Fruit fly (Drosophila melanogaster) whole organism, prepupa: ENCODE measurements around the gene PGRP-LD.

Experiments
- Blimp-1 ChIP-seq: fragments of 200-800 bp; sonication (Bioruptor generic); optimal IDR thresholded peaks from 3 replicates; lab custom pipeline; 2017; ENCODE audit warnings: missing biosample characterization, missing genetic modification characterization, mild to moderate bottlenecking, moderate library complexity, missing genetic modification reagents
- CG10631 ChIP-seq: fragments of 200-800 bp; sonication (Bioruptor generic); optimal IDR thresholded peaks from 2 replicates; lab custom pipeline; 2016; ENCODE audit warnings: missing biosample characterization, missing genetic modification characterization
- CG10669 ChIP-seq: fragments of 200-800 bp; sonication (Bioruptor generic); optimal IDR thresholded peaks from 3 replicates; lab custom pipeline; 2018; ENCODE audit warnings: missing biosample characterization, mild to moderate bottlenecking, missing genetic modification characterization, moderate library complexity
- CG11294 ChIP-seq: fragments of 200-800 bp; sonication (Bioruptor generic); IDR thresholded peaks from 2 replicates; pipeline ENCODE4 v1.3.6; 2022; ENCODE audit warnings: missing biosample characterization, missing genetic modification characterization
- CG15336 ChIP-seq: fragments of 200-800 bp; sonication (Bioruptor generic); IDR thresholded peaks from 2 replicates; pipeline ENCODE4 v1.3.6; 2022; ENCODE audit warnings: missing biosample characterization, missing genetic modification characterization
- CG1621 ChIP-seq: fragments of 200-800 bp; sonication (Bioruptor generic); optimal IDR thresholded peaks from 3 replicates; lab custom pipeline; 2018; ENCODE audit warnings: missing biosample characterization, mild to moderate bottlenecking, missing genetic modification characterization
- CG16779 ChIP-seq: fragments of 200-800 bp; sonication (Bioruptor generic); optimal IDR thresholded peaks from 3 replicates; lab custom pipeline; 2017; ENCODE audit warnings: missing biosample characterization, mild to moderate bottlenecking, missing genetic modification characterization
- CG3032 ChIP-seq: fragments of 200-800 bp; optimal IDR thresholded peaks from 2 replicates; lab custom pipeline; 2019; ENCODE audit warnings: missing biosample characterization, mild to moderate bottlenecking, missing genetic modification characterization, moderate library complexity
- CG31627 ChIP-seq: fragments of 200-800 bp; sonication (Bioruptor generic); optimal IDR thresholded peaks from 3 replicates; lab custom pipeline; 2016; ENCODE audit warnings: missing biosample characterization, missing genetic modification characterization
- CG32006 ChIP-seq: fragments of 200-800 bp; sonication (Bioruptor generic); optimal IDR thresholded peaks from 3 replicates; lab custom pipeline; 2017; ENCODE audit warnings: missing biosample characterization, mild to moderate bottlenecking, missing genetic modification characterization
- CG34406 ChIP-seq: fragments of 200-800 bp; sonication (Bioruptor generic); optimal IDR thresholded peaks from 3 replicates; lab custom pipeline; 2016; ENCODE audit warnings: missing biosample characterization, missing genetic modification characterization
- CG3919 ChIP-seq: fragments of 200-800 bp; sonication (Bioruptor generic); optimal IDR thresholded peaks from 3 replicates; lab custom pipeline; 2016; ENCODE audit warnings: missing biosample characterization, missing genetic modification characterization
- CG6163 ChIP-seq: fragments of 200-800 bp; sonication (Bioruptor generic); IDR thresholded peaks from 3 replicates; pipeline ENCODE4 v1.3.6; 2022; ENCODE audit warnings: missing biosample characterization, missing genetic modification characterization
- CG6276 ChIP-seq: fragments of 200-800 bp; sonication (Bioruptor generic); optimal IDR thresholded peaks from 2 replicates; lab custom pipeline; 2017; ENCODE audit warnings: missing biosample characterization, mild to moderate bottlenecking, missing genetic modification characterization
- CG6808 ChIP-seq: fragments of 200-800 bp; sonication (Bioruptor generic); optimal IDR thresholded peaks from 3 replicates; lab custom pipeline; 2017; ENCODE audit warnings: missing biosample characterization, missing genetic modification characterization, mild to moderate bottlenecking, moderate library complexity, missing genetic modification reagents
- CG6854 ChIP-seq: fragments of 200-800 bp; sonication (Bioruptor generic); optimal IDR thresholded peaks from 2 replicates; lab custom pipeline; 2017; ENCODE audit warnings: missing biosample characterization, mild to moderate bottlenecking, missing genetic modification characterization
- CG7368 ChIP-seq: fragments of 200-800 bp; sonication (Bioruptor generic); optimal IDR thresholded peaks from 3 replicates; lab custom pipeline; 2016; ENCODE audit warnings: missing biosample characterization, missing genetic modification characterization
- CG8119 ChIP-seq: fragments of 200-800 bp; sonication (Bioruptor generic); IDR thresholded peaks from 3 replicates; pipeline ENCODE4 v1.3.6; 2022; ENCODE audit warnings: missing biosample characterization, missing genetic modification characterization
- CG8319 ChIP-seq: fragments of 200-800 bp; sonication (Bioruptor generic); optimal IDR thresholded peaks from 3 replicates; lab custom pipeline; 2016; ENCODE audit warnings: missing biosample characterization, missing genetic modification characterization
- Eip75B ChIP-seq: fragments of 200-800 bp; sonication (Bioruptor generic); optimal IDR thresholded peaks from 3 replicates; lab custom pipeline; 2016; ENCODE audit warnings: missing biosample characterization, missing genetic modification characterization
- Eip78C ChIP-seq: fragments of 200-800 bp; sonication (Bioruptor generic); peaks from one replicate; lab custom pipeline; 2016; ENCODE audit warnings: missing biosample characterization, missing genetic modification characterization
- Eip93F ChIP-seq: fragments of 200-800 bp; sonication (Bioruptor generic); optimal IDR thresholded peaks from 2 replicates; lab custom pipeline; 2016; ENCODE audit warnings: missing biosample characterization, mild to moderate bottlenecking, missing genetic modification characterization
- Ets21C ChIP-seq: fragments of 200-800 bp; sonication (Bioruptor generic); optimal IDR thresholded peaks from 3 replicates; lab custom pipeline; 2016; ENCODE audit warnings: missing biosample characterization, missing genetic modification characterization
- Ets96B ChIP-seq: fragments of 200-800 bp; optimal IDR thresholded peaks from 2 replicates; lab custom pipeline; 2019; ENCODE audit warnings: missing biosample characterization, mild to moderate bottlenecking, missing genetic modification characterization, moderate library complexity
- Hr38 ChIP-seq: sonication (Bioruptor generic); optimal IDR thresholded peaks from 2 replicates; lab custom pipeline; 2016; ENCODE audit warnings: missing biosample characterization, missing genetic modification characterization
- Lpt ChIP-seq: fragments of 200-800 bp; sonication (Bioruptor generic); optimal IDR thresholded peaks from 3 replicates; lab custom pipeline; 2016; ENCODE audit warnings: missing biosample characterization, missing genetic modification characterization
- Met ChIP-seq: fragments of 200-800 bp; sonication (Bioruptor generic); optimal IDR thresholded peaks from 3 replicates; lab custom pipeline; 2016; ENCODE audit warnings: missing biosample characterization, missing genetic modification characterization
- OdsH ChIP-seq: fragments of 200-800 bp; sonication (Bioruptor generic); optimal IDR thresholded peaks from 3 replicates; lab custom pipeline; 2016; ENCODE audit warnings: missing biosample characterization, missing genetic modification characterization
- Smox ChIP-seq: fragments of 200-800 bp; sonication (Bioruptor generic); optimal IDR thresholded peaks from 3 replicates; lab custom pipeline; 2016; ENCODE audit warnings: missing biosample characterization, missing genetic modification characterization
- Sox102F ChIP-seq: fragments of 200-800 bp; sonication (Bioruptor generic); optimal IDR thresholded peaks from 2 replicates; lab custom pipeline; 2016; ENCODE audit warnings: missing biosample characterization, mild to moderate bottlenecking, missing genetic modification characterization
- Sox14 ChIP-seq: fragments of 200-800 bp; sonication (Bioruptor generic); optimal IDR thresholded peaks from 3 replicates; lab custom pipeline; 2016; ENCODE audit warnings: missing biosample characterization, missing genetic modification characterization
- Sox15 ChIP-seq: fragments of 200-800 bp; sonication (Bioruptor generic); optimal IDR thresholded peaks from 3 replicates; lab custom pipeline; 2016; ENCODE audit warnings: missing biosample characterization, missing genetic modification characterization
- achi ChIP-seq: fragments of 200-800 bp; sonication (Bioruptor generic); optimal IDR thresholded peaks from 3 replicates; lab custom pipeline; 2016; ENCODE audit warnings: missing biosample characterization, missing genetic modification characterization
- acj6 ChIP-seq: fragments of 200-800 bp; sonication (Bioruptor generic); optimal IDR thresholded peaks from 3 replicates; lab custom pipeline; 2016; ENCODE audit warnings: missing biosample characterization, missing genetic modification characterization
- cyc ChIP-seq: fragments of 200-800 bp; sonication (Bioruptor generic); optimal IDR thresholded peaks from 3 replicates; lab custom pipeline; 2016; ENCODE audit warnings: missing biosample characterization, missing genetic modification characterization
- dsx ChIP-seq: fragments of 200-800 bp; optimal IDR thresholded peaks from 3 replicates; lab custom pipeline; 2019; ENCODE audit warnings: missing biosample characterization, mild to moderate bottlenecking, missing genetic modification characterization, moderate library complexity; ENCODE audit not compliant: poor library complexity, severe bottlenecking
- eg ChIP-seq: fragments of 200-800 bp; sonication (Bioruptor generic); IDR thresholded peaks from 3 replicates; pipeline ENCODE4 v1.3.6; 2022; ENCODE audit warnings: missing biosample characterization, missing genetic modification characterization
- esn ChIP-seq: fragments of 200-800 bp; sonication (Bioruptor generic); optimal IDR thresholded peaks from 2 replicates; lab custom pipeline; 2016; ENCODE audit warnings: missing biosample characterization, mild to moderate bottlenecking, missing genetic modification characterization, moderate library complexity
- fkh ChIP-seq: fragments of 200-800 bp; sonication (Bioruptor generic); optimal IDR thresholded peaks from 3 replicates; lab custom pipeline; 2017; ENCODE audit warnings: missing biosample characterization, mild to moderate bottlenecking, missing genetic modification characterization, moderate library complexity
- net ChIP-seq: fragments of 200-800 bp; sonication (Bioruptor generic); optimal IDR thresholded peaks from 3 replicates; lab custom pipeline; 2016; ENCODE audit warnings: missing biosample characterization, missing genetic modification characterization
- pdm3 ChIP-seq: fragments of 200-800 bp; sonication (Bioruptor generic); optimal IDR thresholded peaks from 3 replicates; lab custom pipeline; 2016; ENCODE audit warnings: missing biosample characterization, missing genetic modification characterization
- salr ChIP-seq, 2 experiments: fragments of 200-800 bp; sonication (Bioruptor generic); optimal IDR thresholded peaks; 3 replicates each; lab custom pipeline; 2016 to 2018; ENCODE audit warnings: missing biosample characterization in 2 of 2, missing genetic modification characterization in 2 of 2, mild to moderate bottlenecking in 1 of 2
- spab ChIP-seq: fragments of 200-800 bp; sonication (Bioruptor generic); optimal IDR thresholded peaks from 2 replicates; lab custom pipeline; 2017; ENCODE audit warnings: missing biosample characterization, mild to moderate bottlenecking, missing genetic modification characterization, missing genetic modification reagents
- ss ChIP-seq, 2 experiments: fragments of 200-800 bp; sonication (Bioruptor generic); optimal IDR thresholded peaks; 2 replicates in 1 of 2; 3 replicates in 1 of 2; lab custom pipeline; 2017 to 2018; ENCODE audit warnings: mild to moderate bottlenecking in 2 of 2, missing biosample characterization in 2 of 2, missing genetic modification characterization in 2 of 2, moderate library complexity in 1 of 2
- svp ChIP-seq: fragments of 200-800 bp; sonication (Bioruptor generic); peaks from one replicate; lab custom pipeline; 2016; ENCODE audit warnings: missing biosample characterization, missing genetic modification characterization
- topi ChIP-seq: fragments of 200-800 bp; sonication (Bioruptor generic); optimal IDR thresholded peaks from 3 replicates; lab custom pipeline; 2016; ENCODE audit warnings: missing biosample characterization, missing genetic modification characterization
- vri ChIP-seq: fragments of 200-800 bp; sonication (Bioruptor generic); optimal IDR thresholded peaks from 3 replicates; lab custom pipeline; 2016; ENCODE audit warnings: missing biosample characterization, mild to moderate bottlenecking, missing genetic modification characterization

The PGRP-LD gene

DNA sequence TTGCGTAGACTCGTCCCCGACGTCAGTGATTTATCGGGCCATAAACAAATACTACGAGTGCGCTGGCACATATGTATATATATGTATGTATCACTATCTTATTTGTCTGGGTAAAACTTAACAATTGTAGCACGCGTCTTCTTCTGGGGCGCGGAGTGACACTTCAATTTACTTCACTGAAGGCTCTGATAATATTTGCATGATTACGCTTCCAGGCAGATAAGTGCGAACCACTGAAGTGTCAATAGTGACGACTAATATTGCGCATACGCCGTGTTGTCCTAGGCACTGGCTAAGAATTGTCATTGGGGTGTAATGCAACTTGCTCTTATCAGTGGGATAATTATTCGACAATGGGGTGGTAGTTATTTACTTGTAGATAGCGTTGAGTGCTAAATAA, 41.7 kb downstream of the PGRP-LD start (continued):
- TF ChIP-seq Ets96B (tag; lab: Kevin White, UChicago) (no peak), CG34406 (peak; percentile 27), CG31627 (no peak), Hr38 (no peak), Met (no peak), CG32006 (GFP tag; lab: Kevin White, UChicago) (no peak), Sox14 (GFP tag; lab: Kevin White, UChicago) (no peak), net (GFP tag; lab: Kevin White, UChicago) (peak; percentile 9), CG8319 (GFP tag; lab: Kevin White, UChicago) (no peak), CG1621 (tag; lab: Kevin White, UChicago) (peak; percentile 36), CG3032 (tag; lab: Kevin White, UChicago) (peak; percentile 1), Smox (GFP tag; lab: Kevin White, UChicago) (no peak), CG10631 (no peak), Eip75B (GFP tag; lab: Kevin White, UChicago) (no peak), Ets21C (GFP tag; lab: Kevin White, UChicago) (no peak), CG6163 (GFP tag; lab: Robert Waterston, UW) (no peak; the same call in 2 of the 3 replicates), CG7368 (GFP tag; lab: Kevin White, UChicago) (peak; percentile 38), esn (GFP tag; lab: Kevin White, UChicago) (peak; percentile 19), topi (peak; percentile 4), dsx (no peak), OdsH (GFP tag; lab: Kevin White, UChicago) (no peak), Sox15 (GFP tag; lab: Kevin White, UChicago) (no peak), Sox102F (GFP tag; lab: Kevin White, UChicago) (no peak), ss (GFP tag; optimal IDR thresholded peaks at IDR 0.05; lab: Kevin White, UChicago) (peak; percentile 8 to 64), CG15336 (GFP tag; lab: Robert Waterston, UW) (0 out of 2 replicates have a peak, but pooled peaks have one; percentile 18), Lpt (GFP tag; lab: Kevin White, UChicago) (no peak)

DNA sequence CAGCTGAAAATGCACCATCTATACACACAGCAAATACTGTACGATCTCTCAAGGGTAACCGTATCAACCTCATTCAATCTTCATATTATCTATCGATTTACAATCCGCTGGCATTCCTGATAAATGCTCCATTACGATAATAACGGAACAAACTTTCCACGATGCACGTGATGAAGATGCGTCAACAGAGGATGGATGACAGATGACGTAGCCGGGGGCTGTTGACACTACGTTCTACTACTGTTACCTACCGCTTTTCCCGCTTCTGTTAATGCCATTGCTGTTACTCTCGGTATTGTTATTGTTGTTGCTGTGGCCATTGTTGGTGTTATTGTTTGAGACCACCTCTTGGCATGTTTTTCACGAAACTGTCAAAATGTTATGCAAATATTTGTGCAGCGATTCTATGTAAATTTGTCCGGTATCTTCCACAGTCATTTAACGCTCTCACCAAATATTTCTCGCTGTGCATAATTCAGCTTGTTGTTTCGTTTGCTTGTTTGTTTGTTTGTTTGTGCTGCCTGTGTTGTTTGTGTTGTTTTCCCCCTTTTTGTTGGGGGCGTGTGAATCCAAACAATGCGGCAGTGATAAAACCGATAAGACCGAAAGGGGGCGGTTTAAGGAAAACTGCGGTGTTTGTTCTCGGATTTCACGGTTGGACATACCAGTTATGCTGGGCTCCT, 44.1 kb downstream of the PGRP-LD start:
- TF ChIP-seq Smox (GFP tag; lab: Kevin White, UChicago) (no peak), CG10669 (peak; percentile 7), acj6 (GFP tag; lab: Kevin White, UChicago) (peak; percentile 2), Lpt (GFP tag; lab: Kevin White, UChicago) (no peak), CG16779 (tag; lab: Kevin White, UChicago) (no peak), Ets96B (tag; lab: Kevin White, UChicago) (no peak), Hr38 (no peak), CG8119 (GFP tag; lab: Robert Waterston, UW) (no peak), Blimp-1 (GFP tag; lab: Kevin White, UChicago) (no peak), CG3032 (tag; lab: Kevin White, UChicago) (no peak), ss (GFP tag; optimal IDR thresholded peaks at IDR 0.05; lab: Kevin White, UChicago) (peak in 1 of 2 experiments; percentile 3), pdm3 (GFP tag; lab: Kevin White, UChicago) (no peak), vri (GFP tag; lab: Kevin White, UChicago) (no peak), Sox14 (GFP tag; lab: Kevin White, UChicago) (no peak), topi (no peak), esn (GFP tag; lab: Kevin White, UChicago) (no peak), eg (GFP tag; lab: Robert Waterston, UW) (no peak), CG1621 (tag; lab: Kevin White, UChicago) (peak; percentile 15), CG34406 (peak; percentile 21), OdsH (GFP tag; lab: Kevin White, UChicago) (no peak), CG6276 (GFP tag; lab: Kevin White, UChicago) (no peak), Eip93F (GFP tag; lab: Kevin White, UChicago) (no peak), CG11294 (GFP tag; lab: Robert Waterston, UW) (no peak), Ets21C (GFP tag; lab: Kevin White, UChicago) (no peak), achi (GFP tag; lab: Kevin White, UChicago) (no peak), svp (peak; percentile 22), cyc (no peak), fkh (GFP tag; lab: Kevin White, UChicago) (peak; percentile 97), CG6163 (GFP tag; lab: Robert Waterston, UW) (peak; percentile 53; the same call in 1 of the 3 replicates), net (GFP tag; lab: Kevin White, UChicago) (peak; percentile 12), CG6808 (GFP tag; lab: Kevin White, UChicago) (no peak), CG3919 (GFP tag; lab: Kevin White, UChicago) (peak; percentile 19), spab (GFP tag; lab: Kevin White, UChicago) (no peak), salr (GFP tag; optimal IDR thresholded peaks at IDR 0.05; lab: Kevin White, UChicago) (no peak), Eip78C (GFP tag; lab: Kevin White, UChicago) (peak; percentile 66), CG6854 (no peak)
